Fruit fly (Drosophila melanogaster) whole organism: Measurements from ENCODE around the gene gwl.

Source experiments
- CG8478 ChIP-seq: fragments of >200 bp; optimal IDR thresholded peaks from 2 replicates; lab custom pipeline; 2018; ENCODE audit warnings: inconsistent platforms
- Dll ChIP-seq: fragments of >200 bp; optimal IDR thresholded peaks from 2 replicates; lab custom pipeline; 2017
- EcR ChIP-seq, 2 experiments: fragments of >200 bp; optimal IDR thresholded peaks; 2 replicates each; lab custom pipeline; 2017; ENCODE audit warnings: missing biosample characterization in 2 of 2, missing genetic modification characterization in 2 of 2, missing genetic modification reagents in 2 of 2
- pan ChIP-seq: fragments of >200 bp; optimal IDR thresholded peaks from 2 replicates; lab custom pipeline; 2017
- psq ChIP-seq: fragments of >200 bp; optimal IDR thresholded peaks from 2 replicates; lab custom pipeline; 2017
- usp ChIP-seq: fragments of >200 bp; optimal IDR thresholded peaks from 2 replicates; lab custom pipeline; 2017; ENCODE audit warnings: missing biosample characterization, missing genetic modification characterization, mixed read lengths

Gene gwl

dm6 chr3R:18748087-18748486, 1.9 kb downstream of the gwl start:
- TF ChIP-seq CG8478 (lab: Kevin White, UChicago): no peak
- no peak for TF ChIP-seq pan (lab: Kevin White, UChicago)
- no peak for TF ChIP-seq usp (GFP tag; lab: Kevin White, UChicago)
- no peak for TF ChIP-seq psq (lab: Kevin White, UChicago)
- no peak for TF ChIP-seq Dll (lab: Kevin White, UChicago)
- no peak for TF ChIP-seq EcR (GFP tag; optimal IDR thresholded peaks at IDR 0.05; lab: Kevin White, UChicago)

DNA sequence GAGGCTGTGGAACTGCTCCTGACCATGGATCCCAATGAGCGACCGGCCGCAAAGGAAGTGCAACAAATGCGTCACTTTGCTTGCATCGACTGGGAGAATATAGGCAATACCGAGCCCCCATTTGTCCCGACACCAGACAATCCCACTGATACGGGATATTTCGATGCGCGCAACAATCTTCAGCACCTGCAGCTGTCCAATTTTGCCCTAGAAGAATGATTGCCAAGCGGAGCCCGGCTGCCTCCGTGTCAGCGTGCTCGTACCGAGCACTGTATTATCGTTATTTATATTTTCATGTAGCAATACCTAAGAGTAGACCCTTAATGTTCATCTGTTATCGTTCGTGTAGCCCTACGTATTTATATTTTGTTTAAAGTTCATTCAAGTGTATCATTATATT, 3.6 kb downstream of the gwl start:
- no peak for TF ChIP-seq Dll (lab: Kevin White, UChicago)
- no peak for TF ChIP-seq psq (lab: Kevin White, UChicago)
- no peak for TF ChIP-seq usp (GFP tag; lab: Kevin White, UChicago)
- TF ChIP-seq pan (lab: Kevin White, UChicago): no peak
- no peak for TF ChIP-seq EcR (GFP tag; optimal IDR thresholded peaks at IDR 0.05; lab: Kevin White, UChicago)
- no peak for TF ChIP-seq CG8478 (lab: Kevin White, UChicago)

DNA sequence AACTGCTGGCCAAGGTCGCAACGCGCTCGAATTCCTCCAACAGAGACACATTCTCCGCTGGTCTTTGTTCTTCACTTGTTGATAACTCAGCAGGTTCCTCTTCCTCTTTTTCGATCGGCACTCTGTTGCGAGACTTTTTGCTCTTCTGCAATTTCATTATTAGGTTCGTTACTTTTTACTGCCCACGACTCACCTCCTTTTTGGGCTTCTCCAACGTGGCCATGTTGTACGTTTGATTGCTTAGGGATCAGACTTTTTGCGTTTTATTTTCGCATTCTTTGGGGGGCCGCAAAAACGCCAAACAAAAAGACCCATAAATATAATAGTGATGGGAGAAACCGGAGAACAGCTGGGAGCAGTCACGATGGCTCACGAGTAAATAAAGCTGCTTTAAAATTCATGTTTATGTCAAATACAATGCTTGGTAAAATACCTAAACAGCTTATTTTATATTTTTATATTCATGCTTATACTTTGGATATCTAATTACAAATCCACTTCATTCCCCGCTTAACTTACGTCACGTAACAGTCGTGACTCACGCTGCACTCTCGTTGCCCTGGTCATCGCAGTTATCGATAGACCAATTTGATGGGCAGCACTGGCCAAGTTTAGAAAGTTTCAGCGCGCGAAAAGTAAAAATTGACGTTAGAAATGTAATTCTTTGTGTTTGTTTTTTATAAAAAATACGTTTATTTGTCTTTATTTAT, 12.5 kb downstream of the gwl start, which contains the start of gene Epg5:
Gene Epg5 (minus strand): TSS at position 326 of the 710 bp plus-strand sequence.
- TF ChIP-seq EcR (GFP tag; optimal IDR thresholded peaks at IDR 0.05; lab: Kevin White, UChicago) (no peak), pan (lab: Kevin White, UChicago) (no peak), CG8478 (lab: Kevin White, UChicago) (no peak), psq (lab: Kevin White, UChicago) (no peak), usp (GFP tag; lab: Kevin White, UChicago) (no peak), Dll (lab: Kevin White, UChicago) (no peak)

- TF ChIP-seq usp (GFP tag; lab: Kevin White, UChicago): no peak
- TF ChIP-seq pan (lab: Kevin White, UChicago): no peak
- TF ChIP-seq psq (lab: Kevin White, UChicago): no peak
- TF ChIP-seq Dll (lab: Kevin White, UChicago): no peak
- no peak for TF ChIP-seq CG8478 (lab: Kevin White, UChicago)
- TF ChIP-seq EcR (GFP tag; optimal IDR thresholded peaks at IDR 0.05; lab: Kevin White, UChicago): no peak
Observed at dm6 chr3R:18783191-18783590, 37.0 kb downstream of the gwl start.

DNA sequence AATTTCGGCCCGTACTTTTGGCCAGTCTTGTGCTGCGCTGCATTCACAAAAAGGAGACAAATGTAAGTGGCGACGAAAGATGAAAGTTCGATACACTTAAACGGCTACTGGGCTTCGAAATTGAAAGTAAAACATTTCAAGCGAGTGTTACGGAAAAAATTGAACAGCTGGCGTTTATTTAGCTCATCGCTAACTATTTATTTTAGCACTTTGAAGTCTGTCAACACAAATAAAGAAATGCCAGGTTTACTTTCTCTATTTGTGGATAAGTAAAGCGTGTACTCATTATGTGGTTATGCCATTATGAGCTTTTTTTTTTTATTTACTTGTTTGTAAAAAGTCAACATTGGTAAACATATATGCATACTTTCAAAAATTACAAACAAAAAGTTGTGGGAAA, 39.6 kb downstream of the gwl start:
- TF ChIP-seq Dll (lab: Kevin White, UChicago): no peak
- TF ChIP-seq usp (GFP tag; lab: Kevin White, UChicago): no peak
- TF ChIP-seq psq (lab: Kevin White, UChicago): no peak

DNA sequence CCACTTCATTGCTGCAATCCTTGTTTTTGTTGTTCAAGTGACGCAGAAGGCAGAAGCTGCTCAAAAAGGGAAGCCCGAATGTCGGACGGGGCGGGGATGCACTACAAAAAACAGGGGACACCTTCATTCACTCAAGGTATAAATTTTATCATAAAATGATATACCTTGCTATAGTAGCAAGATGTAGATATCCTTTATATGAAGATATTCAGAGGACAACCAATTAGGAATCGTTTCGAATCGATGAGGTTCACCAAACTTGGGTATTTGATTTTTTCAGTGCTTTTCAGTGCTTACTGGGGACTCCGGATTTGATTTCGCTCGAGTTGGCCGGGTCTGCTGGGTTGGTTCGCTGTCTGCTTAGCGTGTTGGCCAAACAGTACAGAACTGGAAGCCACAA, 41.1 kb downstream of the gwl start:
- TF ChIP-seq pan (lab: Kevin White, UChicago) (no peak), usp (GFP tag; lab: Kevin White, UChicago) (no peak), psq (lab: Kevin White, UChicago) (no peak), EcR (GFP tag; optimal IDR thresholded peaks at IDR 0.05; lab: Kevin White, UChicago) (no peak), CG8478 (lab: Kevin White, UChicago) (no peak), Dll (lab: Kevin White, UChicago) (no peak)

DNA sequence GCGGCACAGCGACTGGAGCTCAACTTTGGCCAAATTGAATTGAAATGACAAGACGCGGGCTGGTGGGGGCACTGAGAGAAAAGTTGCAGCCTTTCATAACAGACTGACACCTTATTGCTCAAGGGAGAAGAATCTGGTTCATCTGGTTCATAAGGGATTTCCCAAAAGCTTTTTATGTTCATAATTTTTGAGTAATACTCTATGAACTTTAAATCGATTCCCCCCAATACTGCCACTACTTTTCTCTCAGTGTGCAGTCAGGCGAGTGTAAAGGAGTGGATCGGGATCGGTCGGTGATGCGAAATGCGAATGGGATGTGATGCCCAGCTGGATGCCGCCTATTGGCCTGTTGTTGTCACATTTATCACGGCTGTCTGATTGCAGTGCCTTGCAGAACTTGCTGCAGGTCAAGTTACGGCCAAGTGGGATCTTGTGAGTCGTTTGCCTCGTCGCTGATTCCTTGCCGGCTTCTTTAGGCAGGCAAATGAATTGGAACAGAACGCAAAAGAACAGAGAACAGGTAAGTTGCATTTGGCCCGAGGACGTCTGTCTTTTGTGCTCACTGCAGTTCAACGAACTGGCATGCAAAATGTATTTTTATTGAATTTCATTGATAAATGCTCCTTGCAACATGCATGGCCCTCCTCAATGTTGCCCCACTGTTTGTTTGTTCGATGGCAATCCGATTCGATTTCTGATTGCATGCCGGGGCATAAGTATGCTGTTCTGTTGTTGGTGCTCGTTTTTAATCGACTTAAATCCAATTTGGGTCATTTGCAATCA, 42.4 kb downstream of the gwl start:
- TF ChIP-seq pan (lab: Kevin White, UChicago): no peak
- peak in 1 of 2 experiments; percentile 65 for TF ChIP-seq EcR (GFP tag; optimal IDR thresholded peaks at IDR 0.05; lab: Kevin White, UChicago)

dm6 chr3R:18790619-18791018, 44.4 kb downstream of the gwl start:
- TF ChIP-seq EcR (GFP tag; optimal IDR thresholded peaks at IDR 0.05; lab: Kevin White, UChicago): no peak
- no peak for TF ChIP-seq Dll (lab: Kevin White, UChicago)
- no peak for TF ChIP-seq pan (lab: Kevin White, UChicago)

dm6 chr3R:18794051-18794450, 47.9 kb downstream of the gwl start:
- TF ChIP-seq psq (lab: Kevin White, UChicago) (no peak), usp (GFP tag; lab: Kevin White, UChicago) (no peak), Dll (lab: Kevin White, UChicago) (no peak), CG8478 (lab: Kevin White, UChicago) (no peak), pan (lab: Kevin White, UChicago) (no peak), EcR (GFP tag; optimal IDR thresholded peaks at IDR 0.05; lab: Kevin White, UChicago) (no peak)

- TF ChIP-seq EcR (GFP tag; optimal IDR thresholded peaks at IDR 0.05; lab: Kevin White, UChicago) (no peak), Dll (lab: Kevin White, UChicago) (no peak), pan (lab: Kevin White, UChicago) (peak; percentile 95), CG8478 (lab: Kevin White, UChicago) (no peak), usp (GFP tag; lab: Kevin White, UChicago) (no peak)
Observed at dm6 chr3R:18795000-18795810, 49.0 kb downstream of the gwl start, which contains the start of gene CG7720. TSS of gene CG7720 (minus strand) at chr3R:18795169.

DNA sequence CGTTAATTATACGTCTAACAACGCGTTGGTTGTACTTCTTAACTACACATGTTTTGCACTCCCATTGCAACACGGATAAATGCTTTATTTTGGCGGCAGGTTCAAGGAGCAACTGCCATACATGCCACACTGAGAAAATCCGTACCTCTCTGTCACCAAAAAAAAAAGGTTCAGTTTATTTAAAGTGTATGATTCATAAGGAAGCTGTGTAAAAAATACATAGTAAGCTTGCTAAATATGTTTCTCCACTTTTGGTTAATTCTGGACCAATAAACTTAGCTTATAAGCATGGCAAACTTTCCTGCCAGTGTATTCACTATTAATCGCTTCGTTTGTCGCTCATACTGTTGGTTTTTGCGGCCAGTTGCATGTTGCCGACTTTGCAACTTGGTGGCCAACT, 50.1 kb downstream of the gwl start:
- TF ChIP-seq psq (lab: Kevin White, UChicago): no peak
- TF ChIP-seq Dll (lab: Kevin White, UChicago): no peak
- no peak for TF ChIP-seq EcR (GFP tag; optimal IDR thresholded peaks at IDR 0.05; lab: Kevin White, UChicago)
- no peak for TF ChIP-seq pan (lab: Kevin White, UChicago)
- no peak for TF ChIP-seq usp (GFP tag; lab: Kevin White, UChicago)
- no peak for TF ChIP-seq CG8478 (lab: Kevin White, UChicago)
